Fruit fly (Drosophila melanogaster): ENCODE data around the gene CG31380.

The CG31380 gene

dm6 chr3R:25789355-25789754 lies at the start of gene CG31380:
TSS of gene CG31380 (minus strand) at chr3R:25789455.
- no peak for TF ChIP-seq rn (GFP tag; IDR thresholded peaks at IDR 0.05)
- TF ChIP-seq CG12605 (GFP tag; IDR thresholded peaks at IDR 0.05), result no peak
- no peak for TF ChIP-seq CG15710 (tag; optimal IDR thresholded peaks at IDR 0.05)
- TF ChIP-seq Ets98B (GFP tag; IDR thresholded peaks at IDR 0.05), result no peak
- no peak for TF ChIP-seq gl (tag; optimal IDR thresholded peaks at IDR 0.05)
- no peak for TF ChIP-seq CG32121 (GFP tag; IDR thresholded peaks at IDR 0.05)
- TF ChIP-seq fd96Ca (GFP tag; IDR thresholded peaks at IDR 0.05), result no peak
- TF ChIP-seq Pif1A (GFP tag; optimal IDR thresholded peaks at IDR 0.05), result no peak
- TF ChIP-seq D1 (tag; optimal IDR thresholded peaks at IDR 0.05), result no peak
- TF ChIP-seq CG8159 (tag; optimal IDR thresholded peaks at IDR 0.05), result no peak
- no peak for TF ChIP-seq CG10348 (GFP tag; IDR thresholded peaks at IDR 0.05)
- no peak for TF ChIP-seq Pif1B (GFP tag; optimal IDR thresholded peaks at IDR 0.05)
- TF ChIP-seq CG4496 (GFP tag; IDR thresholded peaks at IDR 0.05), result no peak
- no peak for TF ChIP-seq Snoo (tag; optimal IDR thresholded peaks at IDR 0.05)
- TF ChIP-seq CG17806 (tag; optimal IDR thresholded peaks at IDR 0.05), result no peak
- no peak for TF ChIP-seq CG8301 (tag; optimal IDR thresholded peaks at IDR 0.05)
- TF ChIP-seq EcR (GFP tag; optimal IDR thresholded peaks at IDR 0.05), result no peak
- no peak for TF ChIP-seq CG34367 (tag; optimal IDR thresholded peaks at IDR 0.05)
- no peak for TF ChIP-seq CG14655 (GFP tag; optimal IDR thresholded peaks at IDR 0.05)
- no peak for TF ChIP-seq CG13204 (GFP tag; optimal IDR thresholded peaks at IDR 0.05)

dm6 chr3R:25831799-25832280 lies 42.6 kb upstream of the CG31380 start, which contains the start of the genes Mst57Da and alpha4GT2:
TSS of gene Mst57Da (minus strand) at chr3R:25831899.
TSS of gene alpha4GT2 (plus strand) at chr3R:25832230.
- TF ChIP-seq Snoo (tag; optimal IDR thresholded peaks at IDR 0.05), result no peak
- no peak for TF ChIP-seq Ets98B (GFP tag; IDR thresholded peaks at IDR 0.05)
- TF ChIP-seq EcR (GFP tag; optimal IDR thresholded peaks at IDR 0.05), result no peak
- TF ChIP-seq CG32121 (GFP tag; IDR thresholded peaks at IDR 0.05), result no peak
- no peak for TF ChIP-seq CG12605 (GFP tag; IDR thresholded peaks at IDR 0.05)
- no peak for TF ChIP-seq D1 (tag; optimal IDR thresholded peaks at IDR 0.05)
- TF ChIP-seq rn (GFP tag; IDR thresholded peaks at IDR 0.05), result no peak
- TF ChIP-seq CG8159 (tag; optimal IDR thresholded peaks at IDR 0.05), result no peak
- TF ChIP-seq Pif1A (GFP tag; optimal IDR thresholded peaks at IDR 0.05), result no peak

dm6 chr3R:25830814-25831213 lies 41.6 kb upstream of the CG31380 start, which contains the start of gene Mst57Db:
TSS of gene Mst57Db (minus strand) at chr3R:25830914.
- TF ChIP-seq CG13204 (GFP tag; optimal IDR thresholded peaks at IDR 0.05) (no peak), rn (GFP tag; IDR thresholded peaks at IDR 0.05) (no peak), EcR (GFP tag; optimal IDR thresholded peaks at IDR 0.05) (no peak), CG14655 (GFP tag; optimal IDR thresholded peaks at IDR 0.05) (no peak), CG32121 (GFP tag; IDR thresholded peaks at IDR 0.05) (no peak), CG8159 (tag; optimal IDR thresholded peaks at IDR 0.05) (no peak), CG15710 (tag; optimal IDR thresholded peaks at IDR 0.05) (no peak), D1 (tag; optimal IDR thresholded peaks at IDR 0.05) (no peak), CG10348 (GFP tag; IDR thresholded peaks at IDR 0.05) (no peak), Pif1B (GFP tag; optimal IDR thresholded peaks at IDR 0.05) (no peak), Ets98B (GFP tag; IDR thresholded peaks at IDR 0.05) (no peak), CG12605 (GFP tag; IDR thresholded peaks at IDR 0.05) (no peak), Pif1A (GFP tag; optimal IDR thresholded peaks at IDR 0.05) (no peak), CG8301 (tag; optimal IDR thresholded peaks at IDR 0.05) (no peak), CG4496 (GFP tag; IDR thresholded peaks at IDR 0.05) (no peak), CG9948 (tag; optimal IDR thresholded peaks at IDR 0.05) (no peak)

- TF ChIP-seq CG34367 (tag; optimal IDR thresholded peaks at IDR 0.05) (no peak), CG4496 (GFP tag; IDR thresholded peaks at IDR 0.05) (no peak), Ets98B (GFP tag; IDR thresholded peaks at IDR 0.05) (no peak), Pif1A (GFP tag; optimal IDR thresholded peaks at IDR 0.05) (no peak), rn (GFP tag; IDR thresholded peaks at IDR 0.05) (no peak), Pif1B (GFP tag; optimal IDR thresholded peaks at IDR 0.05) (no peak), CG13204 (GFP tag; optimal IDR thresholded peaks at IDR 0.05) (no peak), D1 (tag; optimal IDR thresholded peaks at IDR 0.05) (no peak), CG17806 (tag; optimal IDR thresholded peaks at IDR 0.05) (no peak), gl (tag; optimal IDR thresholded peaks at IDR 0.05) (no peak), CG10348 (GFP tag; IDR thresholded peaks at IDR 0.05) (no peak), CG15710 (tag; optimal IDR thresholded peaks at IDR 0.05) (no peak), CG9948 (tag; optimal IDR thresholded peaks at IDR 0.05) (no peak), CG32121 (GFP tag; IDR thresholded peaks at IDR 0.05) (no peak), EcR (GFP tag; optimal IDR thresholded peaks at IDR 0.05) (no peak)
Measured at dm6 chr3R:25830128-25830527, 40.9 kb upstream of the CG31380 start, which contains the start of gene Sfp96F. TSS of gene Sfp96F (minus strand) at chr3R:25830228.

dm6 chr3R:25829598-25829997 lies 40.3 kb upstream of the CG31380 start, which contains the start of gene Mst57Dc:
TSS of gene Mst57Dc (minus strand) at chr3R:25829698.
- TF ChIP-seq rn (GFP tag; IDR thresholded peaks at IDR 0.05), result no peak
- no peak for TF ChIP-seq gl (tag; optimal IDR thresholded peaks at IDR 0.05)
- TF ChIP-seq Ets98B (GFP tag; IDR thresholded peaks at IDR 0.05), result no peak
- no peak for TF ChIP-seq CG9948 (tag; optimal IDR thresholded peaks at IDR 0.05)
- TF ChIP-seq CG32121 (GFP tag; IDR thresholded peaks at IDR 0.05), result no peak
- TF ChIP-seq CG12605 (GFP tag; IDR thresholded peaks at IDR 0.05), result no peak
- no peak for TF ChIP-seq CG14655 (GFP tag; optimal IDR thresholded peaks at IDR 0.05)
- no peak for TF ChIP-seq CG15710 (tag; optimal IDR thresholded peaks at IDR 0.05)
- no peak for TF ChIP-seq CG13204 (GFP tag; optimal IDR thresholded peaks at IDR 0.05)
- TF ChIP-seq Pif1B (GFP tag; optimal IDR thresholded peaks at IDR 0.05), result no peak
- no peak for TF ChIP-seq CG4496 (GFP tag; IDR thresholded peaks at IDR 0.05)
- no peak for TF ChIP-seq D1 (tag; optimal IDR thresholded peaks at IDR 0.05)
- no peak for TF ChIP-seq CG17806 (tag; optimal IDR thresholded peaks at IDR 0.05)
- no peak for TF ChIP-seq Snoo (tag; optimal IDR thresholded peaks at IDR 0.05)
- TF ChIP-seq CG8301 (tag; optimal IDR thresholded peaks at IDR 0.05), result no peak

dm6 chr3R:25815179-25815578 lies 25.9 kb upstream of the CG31380 start, which contains the start of gene CG14354:
TSS of gene CG14354 (plus strand) at chr3R:25815479.
- TF ChIP-seq CG14655 (GFP tag; optimal IDR thresholded peaks at IDR 0.05) (no peak), D1 (tag; optimal IDR thresholded peaks at IDR 0.05) (no peak), EcR (GFP tag; optimal IDR thresholded peaks at IDR 0.05) (no peak), CG15710 (tag; optimal IDR thresholded peaks at IDR 0.05) (no peak), CG8301 (tag; optimal IDR thresholded peaks at IDR 0.05) (no peak), CG34367 (tag; optimal IDR thresholded peaks at IDR 0.05) (no peak), Snoo (tag; optimal IDR thresholded peaks at IDR 0.05) (no peak), CG8159 (tag; optimal IDR thresholded peaks at IDR 0.05) (no peak), CG9948 (tag; optimal IDR thresholded peaks at IDR 0.05) (no peak), CG17806 (tag; optimal IDR thresholded peaks at IDR 0.05) (no peak), fd96Ca (GFP tag; IDR thresholded peaks at IDR 0.05) (no peak), Pif1B (GFP tag; optimal IDR thresholded peaks at IDR 0.05) (no peak), CG10348 (GFP tag; IDR thresholded peaks at IDR 0.05) (no peak), CG12605 (GFP tag; IDR thresholded peaks at IDR 0.05) (no peak), Pif1A (GFP tag; optimal IDR thresholded peaks at IDR 0.05) (no peak)

Measured in whole organism, pupa.